Fruit fly (Drosophila melanogaster): ENCODE data around the gene CG9213.

dm6 chrX:15552472-15552888, 21.9 kb downstream of the CG9213 start:
- TF ChIP-seq CG8478 (optimal IDR thresholded peaks at IDR 0.05) (no peak), CTCF (optimal IDR thresholded peaks at IDR 0.05) (no peak)

Data from S2 (cell line).